Worm (Caenorhabditis elegans) whole organism, midembryonic: ENCODE measurements around the gene C08F8.3.

Experiments
- T22C8.4 ChIP-seq: fragments of 200-800 bp; sonication (Bioruptor generic); IDR thresholded peaks from 2 replicates; pipeline ENCODE4 v1.3.6; 2022; ENCODE audit warnings: missing genetic modification characterization, missing compliant biosample characterization
- flt-1 ChIP-seq: fragments of 200-800 bp; sonication (Bioruptor generic); IDR thresholded peaks from 2 replicates; pipeline ENCODE4 v1.3.6; 2022; ENCODE audit warnings: missing genetic modification characterization, missing compliant biosample characterization
- med-1 ChIP-seq: sonication (generic microtip); optimal IDR thresholded peaks from 2 replicates; lab custom pipeline; 2017; ENCODE audit warnings: missing genetic modification characterization, mild to moderate bottlenecking, missing compliant biosample characterization, antibody characterized with exemption, missing genetic modification reagents; ENCODE audit not compliant: insufficient read depth
- tab-1 ChIP-seq: fragments of 200-800 bp; sonication (Bioruptor generic); IDR thresholded peaks from 2 replicates; pipeline ENCODE4 v1.3.6; 2022; ENCODE audit warnings: missing genetic modification characterization, missing compliant biosample characterization
- ztf-23 ChIP-seq: fragments of 200-800 bp; sonication (Bioruptor generic); IDR thresholded peaks from 2 replicates; pipeline ENCODE4 v1.3.6; 2022; ENCODE audit warnings: missing genetic modification reagents, missing genetic modification characterization, missing compliant biosample characterization

DNA sequence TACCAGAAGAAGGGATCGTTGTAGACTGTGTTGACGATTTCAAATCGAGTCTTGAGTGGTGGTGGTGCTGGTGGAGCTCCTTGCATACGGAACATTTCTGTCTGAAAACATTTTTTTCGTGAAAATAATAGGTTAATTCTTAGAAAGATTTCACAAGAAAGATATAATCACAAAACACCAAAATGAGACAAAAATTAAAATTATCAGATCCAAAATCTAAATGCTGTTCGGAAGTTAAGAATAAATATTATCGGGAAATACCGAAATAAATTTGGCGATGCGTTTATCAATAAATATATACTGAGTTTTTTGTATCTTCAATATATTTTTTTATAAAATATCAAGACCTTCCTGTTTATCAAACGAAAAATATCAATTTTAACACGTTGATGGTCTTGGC, 23.7 kb downstream of the C08F8.3 start, which contains the start of gene C08F8.9:
- no peak for TF ChIP-seq med-1 (GFP tag; lab: Kevin White, UChicago)
- TF ChIP-seq T22C8.4 (GFP tag; lab: Robert Waterston, UW): no peak
- no peak for TF ChIP-seq ztf-23 (GFP tag; lab: Robert Waterston, UW)
- no peak for TF ChIP-seq flt-1
- TF ChIP-seq tab-1 (GFP tag; lab: Robert Waterston, UW): no peak
